Fruit fly (Drosophila melanogaster) whole organism, embryonic: ENCODE measurements around the gene Sc2.

Source experiments
- Antp ChIP-seq: fragments of 200-800 bp; sonication (Bioruptor generic); optimal IDR thresholded peaks from 3 replicates; lab custom pipeline; 2016; ENCODE audit warnings: missing biosample characterization, missing genetic modification characterization
- Bteb2 ChIP-seq: fragments of 200-800 bp; sonication (Bioruptor generic); optimal IDR thresholded peaks from 2 replicates; lab custom pipeline; 2016; ENCODE audit warnings: missing biosample characterization, missing genetic modification characterization
- CG10209 ChIP-seq: fragments of 200-800 bp; sonication (Bioruptor generic); optimal IDR thresholded peaks from 3 replicates; lab custom pipeline; 2017; ENCODE audit warnings: missing biosample characterization, mild to moderate bottlenecking, missing genetic modification characterization, missing genetic modification reagents
- CG10321 ChIP-seq: fragments of 200-800 bp; sonication (Bioruptor generic); IDR thresholded peaks from 2 replicates; pipeline ENCODE4 v1.3.6; 2022; ENCODE audit warnings: missing biosample characterization, missing genetic modification characterization
- CG10366 ChIP-seq: fragments of 200-800 bp; sonication (Bioruptor generic); IDR thresholded peaks from 2 replicates; pipeline ENCODE4 v1.3.6; 2022; ENCODE audit warnings: missing biosample characterization, missing genetic modification characterization
- CG10462 ChIP-seq: fragments of 200-800 bp; sonication (Bioruptor generic); optimal IDR thresholded peaks from 2 replicates; lab custom pipeline; 2016; ENCODE audit warnings: missing biosample characterization, missing genetic modification characterization
- CG10654 ChIP-seq: fragments of 200-800 bp; sonication (Bioruptor generic); optimal IDR thresholded peaks from 2 replicates; lab custom pipeline; 2016; ENCODE audit warnings: missing biosample characterization, missing genetic modification characterization
- CG12071 ChIP-seq: fragments of 200-800 bp; sonication (Bioruptor generic); optimal IDR thresholded peaks from 3 replicates; lab custom pipeline; 2018; ENCODE audit warnings: missing biosample characterization, mild to moderate bottlenecking, missing genetic modification characterization
- CG12299 ChIP-seq: fragments of 200-800 bp; sonication (Bioruptor generic); optimal IDR thresholded peaks from 2 replicates; lab custom pipeline; 2018; ENCODE audit warnings: missing biosample characterization, mild to moderate bottlenecking, missing genetic modification characterization
- CG12659 ChIP-seq: fragments of 200-800 bp; sonication (Bioruptor generic); optimal IDR thresholded peaks from 3 replicates; lab custom pipeline; 2017; ENCODE audit warnings: mild to moderate bottlenecking, missing biosample characterization, missing genetic modification reagents, missing genetic modification characterization
- CG12744 ChIP-seq: fragments of 200-800 bp; sonication (Bioruptor generic); optimal IDR thresholded peaks from 2 replicates; lab custom pipeline; 2016; ENCODE audit warnings: missing biosample characterization, missing genetic modification characterization
- CG13123 ChIP-seq: fragments of 200-800 bp; sonication (Bioruptor generic); optimal IDR thresholded peaks from 2 replicates; lab custom pipeline; 2016; ENCODE audit warnings: missing biosample characterization, missing genetic modification characterization
- CG1832 ChIP-seq: fragments of 200-800 bp; sonication (Bioruptor generic); optimal IDR thresholded peaks from 2 replicates; lab custom pipeline; 2017; ENCODE audit warnings: missing biosample characterization, mild to moderate bottlenecking, missing genetic modification characterization, inconsistent platforms
- CG3065 ChIP-seq: fragments of 200-800 bp; sonication (Bioruptor generic); optimal IDR thresholded peaks from 2 replicates; lab custom pipeline; 2016; ENCODE audit warnings: missing biosample characterization, missing genetic modification characterization
- CG31365 ChIP-seq: fragments of 200-800 bp; sonication (Bioruptor generic); optimal IDR thresholded peaks from 2 replicates; lab custom pipeline; 2018; ENCODE audit warnings: missing biosample characterization, mild to moderate bottlenecking, missing genetic modification characterization
- CG32772 ChIP-seq: fragments of 200-800 bp; sonication (Bioruptor generic); IDR thresholded peaks from 2 replicates; pipeline ENCODE4 v1.3.6; 2022; ENCODE audit warnings: missing biosample characterization, missing genetic modification characterization
- CG4328 ChIP-seq: fragments of 200-800 bp; sonication (Bioruptor generic); optimal IDR thresholded peaks from 3 replicates; lab custom pipeline; 2017; ENCODE audit warnings: missing biosample characterization, missing genetic modification reagents, missing genetic modification characterization
- CG4707 ChIP-seq: fragments of 200-800 bp; sonication (Bioruptor generic); optimal IDR thresholded peaks from 2 replicates; lab custom pipeline; 2018; ENCODE audit warnings: missing biosample characterization, mild to moderate bottlenecking, missing genetic modification characterization, moderate library complexity
- CG6272 ChIP-seq: fragments of 200-800 bp; sonication (Bioruptor generic); IDR thresholded peaks from 2 replicates; pipeline ENCODE4 v1.3.6; 2022; ENCODE audit warnings: missing biosample characterization, missing genetic modification characterization
- CG7357 ChIP-seq: fragments of 200-800 bp; sonication (Bioruptor generic); IDR thresholded peaks from 3 replicates; pipeline ENCODE4 v1.3.6; 2022; ENCODE audit warnings: missing biosample characterization, missing genetic modification characterization
- CG7839 ChIP-seq: fragments of 200-800 bp; sonication (Bioruptor generic); optimal IDR thresholded peaks from 3 replicates; lab custom pipeline; 2018; ENCODE audit warnings: missing biosample characterization, mild to moderate bottlenecking, missing genetic modification characterization, moderate library complexity
- CG7963 ChIP-seq: fragments of 200-800 bp; sonication (Bioruptor generic); IDR thresholded peaks from 3 replicates; pipeline ENCODE4 v1.3.6; 2022; ENCODE audit warnings: missing biosample characterization, missing genetic modification characterization; ENCODE audit not compliant: partially characterized antibody
- CG8290 ChIP-seq, 3 experiments: fragments of 200-800 bp; sonication (Bioruptor generic); optimal IDR thresholded peaks; 2 replicates each; lab custom pipeline; 2016 to 2019; ENCODE audit warnings: missing biosample characterization in 3 of 3, missing genetic modification characterization in 3 of 3, mild to moderate bottlenecking in 2 of 3, moderate library complexity in 1 of 3
- Dfd ChIP-seq, 2 experiments: fragments of >200 bp; optimal IDR thresholded peaks; 2 replicates each; lab custom pipeline; 2017; ENCODE audit warnings: missing biosample characterization in 2 of 2, missing genetic modification characterization in 2 of 2
- Dref ChIP-seq: fragments of 200-800 bp; sonication (Bioruptor generic); IDR thresholded peaks from 2 replicates; pipeline ENCODE4 v1.3.6; 2022; ENCODE audit warnings: missing biosample characterization, missing genetic modification characterization
- HLH54F ChIP-seq: fragments of 200-800 bp; sonication (Bioruptor generic); optimal IDR thresholded peaks from 3 replicates; lab custom pipeline; 2016; ENCODE audit warnings: missing biosample characterization, missing genetic modification characterization
- Hey ChIP-seq: fragments of 200-800 bp; sonication (Bioruptor generic); optimal IDR thresholded peaks from 3 replicates; lab custom pipeline; 2018; ENCODE audit warnings: missing biosample characterization, mild to moderate bottlenecking, missing genetic modification characterization
- Lhr ChIP-seq: fragments of 200-800 bp; sonication (Bioruptor generic); optimal IDR thresholded peaks from 3 replicates; lab custom pipeline; 2017; ENCODE audit warnings: mild to moderate bottlenecking, missing biosample characterization, missing genetic modification reagents, missing genetic modification characterization
- Lim3 ChIP-seq: fragments of 200-800 bp; sonication (Bioruptor generic); IDR thresholded peaks from 2 replicates; pipeline ENCODE4 v1.3.6; 2022; ENCODE audit warnings: missing biosample characterization, missing genetic modification characterization
- Meics ChIP-seq: fragments of 200-800 bp; sonication (Bioruptor generic); optimal IDR thresholded peaks from 2 replicates; lab custom pipeline; 2017; ENCODE audit warnings: missing biosample characterization, mild to moderate bottlenecking, missing genetic modification characterization
- Mrtf ChIP-seq: fragments of 200-800 bp; sonication (Bioruptor generic); IDR thresholded peaks from 3 replicates; pipeline ENCODE4 v1.3.6; 2022; ENCODE audit warnings: missing biosample characterization, missing genetic modification characterization
- NfI ChIP-seq: fragments of 200-800 bp; sonication (Bioruptor generic); optimal IDR thresholded peaks from 3 replicates; lab custom pipeline; 2018; ENCODE audit warnings: missing biosample characterization, mild to moderate bottlenecking, missing genetic modification characterization, moderate library complexity
- PHDP ChIP-seq: fragments of 200-800 bp; sonication (Bioruptor generic); optimal IDR thresholded peaks from 3 replicates; lab custom pipeline; 2018; ENCODE audit warnings: missing biosample characterization, mild to moderate bottlenecking, missing genetic modification characterization, moderate library complexity
- Rx ChIP-seq: fragments of 200-800 bp; sonication (Bioruptor generic); IDR thresholded peaks from 2 replicates; pipeline ENCODE4 v1.3.6; 2022; ENCODE audit warnings: missing biosample characterization, missing genetic modification characterization
- Scr ChIP-seq: fragments of 200-800 bp; sonication (Bioruptor generic); IDR thresholded peaks from 2 replicates; pipeline ENCODE4 v1.3.6; 2022; ENCODE audit warnings: missing biosample characterization, missing genetic modification characterization; ENCODE audit not compliant: partially characterized antibody
- ac ChIP-seq: fragments of 200-800 bp; sonication (Bioruptor generic); optimal IDR thresholded peaks from 3 replicates; lab custom pipeline; 2017; ENCODE audit warnings: missing biosample characterization, mild to moderate bottlenecking, missing genetic modification characterization
- ash1 ChIP-seq: fragments of 200-800 bp; sonication (Bioruptor generic); optimal IDR thresholded peaks from 2 replicates; lab custom pipeline; 2018; ENCODE audit warnings: missing biosample characterization, mild to moderate bottlenecking, missing genetic modification characterization
- bowl ChIP-seq: fragments of 200-800 bp; sonication (Bioruptor generic); IDR thresholded peaks from 2 replicates; pipeline ENCODE4 v1.3.6; 2022; ENCODE audit warnings: missing biosample characterization, missing genetic modification characterization
- btn ChIP-seq: fragments of 200-800 bp; sonication (Bioruptor generic); optimal IDR thresholded peaks from 2 replicates; lab custom pipeline; 2016; ENCODE audit warnings: missing biosample characterization, missing genetic modification characterization
- chn ChIP-seq: fragments of 200-800 bp; sonication (Bioruptor generic); optimal IDR thresholded peaks from 2 replicates; lab custom pipeline; 2016; ENCODE audit warnings: missing biosample characterization, missing genetic modification characterization
- dpn ChIP-seq, 2 experiments: fragments of 200-800 bp; sonication (Bioruptor generic); optimal IDR thresholded peaks; 3 replicates each; lab custom pipeline; 2016; ENCODE audit warnings: missing biosample characterization in 2 of 2, missing genetic modification characterization in 2 of 2
- fd102C ChIP-seq: fragments of 200-800 bp; sonication (Bioruptor generic); optimal IDR thresholded peaks from 2 replicates; lab custom pipeline; 2018; ENCODE audit warnings: missing biosample characterization, mild to moderate bottlenecking, missing genetic modification characterization, moderate library complexity
- ftz-f1 ChIP-seq: fragments of 200-800 bp; sonication (Bioruptor generic); optimal IDR thresholded peaks from 2 replicates; lab custom pipeline; 2016; ENCODE audit warnings: missing biosample characterization, missing genetic modification characterization
- fu2 ChIP-seq: fragments of 200-800 bp; sonication (Bioruptor generic); optimal IDR thresholded peaks from 2 replicates; lab custom pipeline; 2016; ENCODE audit warnings: missing biosample characterization, missing genetic modification characterization
- mam ChIP-seq: fragments of 200-800 bp; sonication (Bioruptor generic); optimal IDR thresholded peaks from 3 replicates; lab custom pipeline; 2016; ENCODE audit warnings: missing biosample characterization, missing genetic modification characterization
- nerfin-1 ChIP-seq: fragments of 200-800 bp; sonication (Bioruptor generic); optimal IDR thresholded peaks from 3 replicates; lab custom pipeline; 2019; ENCODE audit warnings: missing biosample characterization, mild to moderate bottlenecking, missing genetic modification characterization, moderate library complexity
- seq ChIP-seq: fragments of 200-800 bp; sonication (Bioruptor generic); IDR thresholded peaks from 2 replicates; pipeline ENCODE4 v1.3.6; 2022; ENCODE audit warnings: missing biosample characterization, missing genetic modification characterization
- sug ChIP-seq: fragments of 200-800 bp; optimal IDR thresholded peaks from 2 replicates; lab custom pipeline; 2019; ENCODE audit warnings: missing biosample characterization, mild to moderate bottlenecking, missing genetic modification characterization, moderate library complexity
- tna ChIP-seq: fragments of 200-800 bp; sonication (Bioruptor generic); IDR thresholded peaks from 2 replicates; pipeline ENCODE4 v1.3.6; 2022; ENCODE audit warnings: missing biosample characterization, missing genetic modification characterization; ENCODE audit not compliant: partially characterized antibody
- wek ChIP-seq: fragments of 200-800 bp; sonication (Bioruptor generic); optimal IDR thresholded peaks from 3 replicates; lab custom pipeline; 2018; ENCODE audit warnings: missing biosample characterization, mild to moderate bottlenecking, missing genetic modification characterization, moderate library complexity
- yki ChIP-seq: fragments of >200 bp; optimal IDR thresholded peaks from 3 replicates; lab custom pipeline; 2018

Sc2 gene

DNA sequence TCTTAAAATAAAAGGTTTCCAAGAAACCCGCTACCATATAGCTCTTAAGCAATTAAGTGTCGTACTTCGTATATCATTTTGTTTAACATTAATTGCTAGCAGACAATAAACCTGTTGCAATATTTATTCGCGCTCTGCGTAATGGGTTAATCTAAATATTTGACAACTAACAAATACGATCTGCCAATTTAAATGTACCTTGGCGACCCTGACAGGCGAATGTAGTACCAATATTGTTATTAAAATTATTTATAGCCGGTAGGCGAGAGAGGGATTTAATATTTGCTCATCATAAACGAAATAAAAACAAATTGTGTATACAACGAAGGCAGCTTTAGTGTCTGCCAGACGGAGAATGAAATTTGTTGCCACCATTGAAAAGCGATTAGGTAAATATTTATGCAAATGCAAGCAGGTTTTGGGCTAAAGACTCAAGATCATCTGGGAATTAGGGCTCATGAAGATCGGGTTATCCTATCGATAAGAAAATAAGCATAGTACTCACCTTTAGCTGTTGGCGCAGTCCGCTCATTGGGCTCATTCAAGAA, 29.5 kb downstream of the Sc2 start (continued):
- TF ChIP-seq CG12071 (GFP tag; lab: Kevin White, UChicago) (peak; percentile 55), Scr (GFP tag; lab: Robert Waterston, UW) (no peak), Mrtf (no peak), dpn (GFP tag; optimal IDR thresholded peaks at IDR 0.05; lab: Kevin White, UChicago) (no peak), CG12659 (GFP tag; lab: Kevin White, UChicago) (peak; percentile 32), CG12744 (GFP tag; lab: Kevin White, UChicago) (no peak), tna (GFP tag; lab: Robert Waterston, UW) (no peak), CG13123 (no peak), PHDP (tag; lab: Kevin White, UChicago) (peak; percentile 61), CG10654 (GFP tag; lab: Kevin White, UChicago) (no peak), CG8290 (GFP tag; optimal IDR thresholded peaks at IDR 0.05; lab: Kevin White, UChicago) (no peak), CG8290 (tag; optimal IDR thresholded peaks at IDR 0.05; lab: Kevin White, UChicago) (peak in 1 of 2 experiments; percentile 81), CG7839 (tag; lab: Kevin White, UChicago) (peak; percentile 22), wek (GFP tag; lab: Kevin White, UChicago) (no peak), CG4707 (GFP tag; lab: Kevin White, UChicago) (no peak), NfI (GFP tag; lab: Kevin White, UChicago) (peak; percentile 22), Dref (GFP tag; lab: Robert Waterston, UW) (no peak), Lhr (no peak), chn (GFP tag; lab: Kevin White, UChicago) (no peak), CG7963 (GFP tag; lab: Robert Waterston, UW) (no peak), Bteb2 (GFP tag; lab: Kevin White, UChicago) (peak; percentile 23), CG3065 (GFP tag; lab: Kevin White, UChicago) (no peak), nerfin-1 (tag; lab: Kevin White, UChicago) (no peak), Dfd (GFP tag; optimal IDR thresholded peaks at IDR 0.05; lab: Kevin White, UChicago) (no peak), CG10462 (no peak), mam (GFP tag; lab: Kevin White, UChicago) (no peak), sug (peak; percentile 19), HLH54F (no peak), Meics (GFP tag; lab: Kevin White, UChicago) (peak; percentile 45), CG10366 (no peak), ftz-f1 (no peak), CG1832 (GFP tag; lab: Kevin White, UChicago) (no peak), btn (GFP tag; lab: Kevin White, UChicago) (no peak), ash1 (GFP tag; lab: Kevin White, UChicago) (peak; percentile 24), Lim3 (GFP tag; lab: Robert Waterston, UW) (no peak), CG10209 (GFP tag; lab: Kevin White, UChicago) (peak; percentile 45), CG12299 (tag; lab: Kevin White, UChicago) (peak; percentile 16), CG31365 (tag; lab: Kevin White, UChicago) (no peak), Antp (no peak), fd102C (GFP tag; lab: Kevin White, UChicago) (no peak), seq (GFP tag; lab: Robert Waterston, UW) (no peak), CG10321 (GFP tag; lab: Robert Waterston, UW) (no peak), yki (lab: Kevin White, UChicago) (no peak), Rx (GFP tag; lab: Robert Waterston, UW) (no peak), CG7357 (GFP tag; lab: Robert Waterston, UW) (no peak), Hey (tag; lab: Kevin White, UChicago) (no peak), CG32772 (GFP tag; lab: Robert Waterston, UW) (no peak), ac (GFP tag; lab: Kevin White, UChicago) (no peak), fu2 (GFP tag; lab: Kevin White, UChicago) (no peak), CG4328 (no peak), bowl (GFP tag; lab: Robert Waterston, UW) (no peak), CG6272 (GFP tag; lab: Robert Waterston, UW) (no peak)
